Fruit fly (Drosophila melanogaster) whole organism, wandering third instar larva: ENCODE results near the gene kay.
A peak's percentile ranks its signal among the peaks of the same experiment; 100 is the strongest.

Experiments used
- CG32264 ChIP-seq: fragments of 200-800 bp; sonication (Bioruptor generic); optimal IDR thresholded peaks from 2 replicates; lab custom pipeline; 2016; ENCODE audit warnings: missing biosample characterization, missing genetic modification characterization
- CG9705 ChIP-seq: fragments of 200-800 bp; sonication (Bioruptor generic); optimal IDR thresholded peaks from 2 replicates; lab custom pipeline; 2018; ENCODE audit warnings: missing biosample characterization, mild to moderate bottlenecking, missing genetic modification characterization
- CrebA ChIP-seq: fragments of 200-800 bp; sonication (Bioruptor generic); optimal IDR thresholded peaks from 2 replicates; lab custom pipeline; 2016; ENCODE audit warnings: missing biosample characterization, mild to moderate bottlenecking, missing genetic modification characterization, borderline replicate concordance
- Dfd ChIP-seq: fragments of >200 bp; optimal IDR thresholded peaks from 2 replicates; lab custom pipeline; 2017; ENCODE audit warnings: missing biosample characterization, missing genetic modification characterization
- Dif ChIP-seq: fragments of 200-275, 200-300 bp; sonication (Bioruptor generic); optimal IDR thresholded peaks from 2 replicates; lab custom pipeline; 2018; ENCODE audit warnings: missing biosample characterization, missing genetic modification characterization; ENCODE audit not compliant: partially characterized antibody
- GATAd ChIP-seq: sonication (Bioruptor generic); optimal IDR thresholded peaks from 2 replicates; lab custom pipeline; 2016; ENCODE audit warnings: missing biosample characterization, missing genetic modification characterization
- HLH106 ChIP-seq: fragments of 200-800 bp; optimal IDR thresholded peaks from 3 replicates; lab custom pipeline; 2019; ENCODE audit warnings: missing biosample characterization, mild to moderate bottlenecking, missing genetic modification characterization, moderate library complexity
- Hnf4 ChIP-seq: fragments of 200-800 bp; sonication (Bioruptor generic); optimal IDR thresholded peaks from 2 replicates; lab custom pipeline; 2016; ENCODE audit warnings: missing biosample characterization, mild to moderate bottlenecking, missing genetic modification characterization
- Hr78 ChIP-seq: fragments of >200 bp; optimal IDR thresholded peaks from 2 replicates; lab custom pipeline; 2017; ENCODE audit warnings: missing biosample characterization, missing genetic modification characterization
- Hr83 ChIP-seq: fragments of 200-300 bp; sonication (Bioruptor generic); optimal IDR thresholded peaks from 2 replicates; lab custom pipeline; 2016; ENCODE audit warnings: missing biosample characterization, mild to moderate bottlenecking, missing genetic modification characterization, moderate library complexity; ENCODE audit not compliant: poor library complexity, severe bottlenecking
- Jra ChIP-seq: sonication (Bioruptor generic); optimal IDR thresholded peaks from 2 replicates; lab custom pipeline; 2016; ENCODE audit warnings: missing biosample characterization, missing genetic modification characterization
- Myc ChIP-seq: fragments of >200 bp; optimal IDR thresholded peaks from 2 replicates; lab custom pipeline; 2017
- N ChIP-seq: fragments of >200 bp; optimal IDR thresholded peaks from 2 replicates; lab custom pipeline; 2018; ENCODE audit warnings: missing biosample characterization, missing external identifiers, missing genetic modification characterization
- OdsH ChIP-seq: fragments of 200-800 bp; sonication (Bioruptor generic); optimal IDR thresholded peaks from 2 replicates; lab custom pipeline; 2016; ENCODE audit warnings: missing biosample characterization, mild to moderate bottlenecking, missing genetic modification characterization
- Rel ChIP-seq, 2 experiments: fragments of 200-800 bp; sonication (Bioruptor generic) in 1 of 2; optimal IDR thresholded peaks; 2 replicates in 1 of 2; 3 replicates in 1 of 2; lab custom pipeline; 2016 to 2019; ENCODE audit warnings: mild to moderate bottlenecking in 2 of 2, missing biosample characterization in 2 of 2, missing genetic modification characterization in 2 of 2, moderate library complexity in 1 of 2
- Sp1 ChIP-seq: fragments of 200-800 bp; sonication (Bioruptor generic); optimal IDR thresholded peaks from 3 replicates; lab custom pipeline; 2019; ENCODE audit warnings: missing biosample characterization, mild to moderate bottlenecking, missing genetic modification characterization, moderate library complexity
- Vsx2 ChIP-seq: fragments of 200-300, 225-300 bp; sonication (Bioruptor generic); optimal IDR thresholded peaks from 2 replicates; lab custom pipeline; 2018; ENCODE audit warnings: missing biosample characterization, missing genetic modification characterization; ENCODE audit not compliant: partially characterized antibody
- brk ChIP-seq: fragments of 200-800 bp; sonication (Bioruptor generic); optimal IDR thresholded peaks from 2 replicates; lab custom pipeline; 2016; ENCODE audit warnings: missing biosample characterization, mild to moderate bottlenecking, missing genetic modification characterization
- dmrt93B ChIP-seq: fragments of 200-800 bp; sonication (Bioruptor generic); optimal IDR thresholded peaks from 2 replicates; lab custom pipeline; 2018; ENCODE audit warnings: missing biosample characterization, mild to moderate bottlenecking, missing genetic modification characterization
- ey ChIP-seq: fragments of 200-800 bp; sonication (Bioruptor generic); optimal IDR thresholded peaks from 2 replicates; lab custom pipeline; 2016; ENCODE audit warnings: missing biosample characterization, missing genetic modification characterization
- foxo ChIP-seq, 2 experiments: fragments of 200-800 bp; sonication (Bioruptor generic); optimal IDR thresholded peaks; 2 replicates in 1 of 2; 3 replicates in 1 of 2; lab custom pipeline; 2016 to 2017; ENCODE audit warnings: missing biosample characterization in 2 of 2, missing genetic modification characterization in 2 of 2
- jim ChIP-seq: fragments of 175-275, 200-325 bp; sonication (Bioruptor generic); optimal IDR thresholded peaks from 2 replicates; lab custom pipeline; 2016; ENCODE audit warnings: missing biosample characterization, mild to moderate bottlenecking, missing genetic modification characterization
- pan ChIP-seq: fragments of >200 bp; optimal IDR thresholded peaks from 2 replicates; lab custom pipeline; 2017
- psq ChIP-seq: fragments of 200-800 bp; sonication (Bioruptor generic); optimal IDR thresholded peaks from 3 replicates; lab custom pipeline; 2017; ENCODE audit warnings: missing biosample characterization, mild to moderate bottlenecking, missing genetic modification characterization, moderate library complexity
- rgr ChIP-seq: fragments of 200-800 bp; sonication (Bioruptor generic); optimal IDR thresholded peaks from 3 replicates; lab custom pipeline; 2016; ENCODE audit warnings: missing biosample characterization, mild to moderate bottlenecking, missing genetic modification characterization
- tai ChIP-seq: sonication (Bioruptor generic); optimal IDR thresholded peaks from 2 replicates; lab custom pipeline; 2016; ENCODE audit warnings: missing biosample characterization, missing genetic modification characterization
- usp ChIP-seq: fragments of >200 bp; optimal IDR thresholded peaks from 2 replicates; lab custom pipeline; 2017; ENCODE audit warnings: missing biosample characterization, missing genetic modification characterization
- woc ChIP-seq: sonication (Bioruptor generic); optimal IDR thresholded peaks from 2 replicates; lab custom pipeline; 2016; ENCODE audit warnings: missing biosample characterization, mild to moderate bottlenecking, missing genetic modification characterization

Gene kay

DNA sequence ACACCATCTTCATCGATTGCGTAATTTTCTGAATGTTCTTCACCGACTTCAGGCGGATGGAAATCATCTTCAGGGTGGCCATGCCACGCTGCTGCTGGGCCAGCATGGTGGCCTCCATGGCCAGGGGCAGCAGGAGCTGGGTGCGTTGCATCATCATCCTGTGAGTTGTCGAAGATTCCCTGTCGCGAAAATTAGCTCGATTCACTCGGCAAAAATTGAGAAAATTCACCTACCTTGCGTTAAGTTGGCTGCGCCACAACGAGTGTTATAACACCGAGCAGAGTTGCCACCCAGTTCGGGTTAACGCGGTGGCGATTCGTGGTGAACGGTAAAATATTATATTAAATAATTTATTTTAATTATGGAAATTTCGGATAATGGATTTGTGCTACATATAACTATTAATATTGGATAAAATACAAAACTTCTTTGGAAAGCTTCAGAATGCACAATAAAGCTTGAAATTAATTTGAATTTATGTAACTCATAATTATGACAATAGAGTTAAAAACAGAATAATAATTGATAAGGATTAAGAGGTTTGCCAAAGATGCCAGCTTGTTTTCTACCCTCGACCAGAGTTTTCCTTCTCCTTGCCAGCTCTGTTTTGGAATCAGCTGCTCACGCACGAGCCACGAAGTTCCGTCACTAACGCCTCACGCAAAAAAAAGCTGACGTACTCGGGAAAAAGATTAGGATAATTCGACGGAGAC lies 17.0 kb upstream of the kay start, which contains the start of the genes ATPsyngamma and yata:
Gene ATPsyngamma, minus strand, starts transcription at position 573 of the 713 bp plus-strand sequence.
Gene yata, plus strand, starts transcription at position 629 of the 713 bp plus-strand sequence.
- TF ChIP-seq CrebA (GFP tag; lab: Kevin White, UChicago), result no peak
- TF ChIP-seq rgr, result peak; percentile 39
- no peak for TF ChIP-seq Dfd (GFP tag; lab: Kevin White, UChicago)
- TF ChIP-seq usp (GFP tag; lab: Kevin White, UChicago), result no peak
- TF ChIP-seq Hnf4, result no peak
- TF ChIP-seq Rel (GFP tag; optimal IDR thresholded peaks at IDR 0.05; lab: Kevin White, UChicago), result no peak
- TF ChIP-seq Rel (tag; optimal IDR thresholded peaks at IDR 0.05; lab: Kevin White, UChicago), result peak; percentile 76
- peak; percentile 35 for TF ChIP-seq psq (GFP tag; lab: Kevin White, UChicago)
- TF ChIP-seq Sp1, result peak; percentile 38
- TF ChIP-seq HLH106, result peak; percentile 61
- TF ChIP-seq CG9705, result peak; percentile 10
- TF ChIP-seq tai (GFP tag; lab: Kevin White, UChicago), result no peak
- peak; percentile 30 for TF ChIP-seq Myc (lab: Kevin White, UChicago)
- TF ChIP-seq, all 38 proteins: peak for 7

DNA sequence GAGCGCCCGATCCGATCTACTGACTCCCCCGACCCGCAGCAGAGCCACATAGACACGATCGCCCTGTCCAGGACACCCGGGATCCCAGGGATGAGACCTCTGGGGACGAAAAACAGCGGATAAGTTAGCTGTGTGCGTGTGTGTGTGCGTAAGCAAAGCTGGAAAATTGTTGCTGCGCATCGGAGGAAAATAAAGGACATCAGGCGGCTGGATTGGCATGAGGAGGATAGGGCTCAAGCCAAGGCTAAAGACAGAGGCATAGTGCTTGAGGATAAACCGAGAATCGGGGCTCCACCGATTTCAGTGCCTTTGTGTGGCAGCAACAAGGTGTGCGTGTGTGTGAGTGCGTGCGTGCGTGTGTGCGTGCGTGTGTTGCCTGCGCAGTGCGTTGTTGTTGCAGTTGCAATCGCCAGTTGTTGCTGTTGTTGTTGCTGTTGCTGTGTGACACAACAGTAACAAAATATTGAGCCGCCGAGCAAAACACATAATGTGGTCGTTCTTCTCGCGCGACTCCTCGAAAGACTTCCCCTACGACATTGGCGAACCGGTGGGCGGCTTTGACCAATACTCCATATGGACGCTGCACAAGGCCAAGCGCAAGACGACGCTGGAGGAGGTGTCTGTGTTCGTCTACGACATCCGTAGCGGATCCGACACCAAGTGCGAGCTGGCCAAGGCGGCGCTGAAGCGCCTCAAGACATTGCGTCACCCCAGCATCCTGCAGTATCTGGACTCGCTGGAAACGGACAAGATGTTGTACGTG lies 16.3 kb upstream of the kay start:
- TF ChIP-seq N (GFP tag; lab: Kevin White, UChicago) (peak; percentile 61), foxo (GFP tag; optimal IDR thresholded peaks at IDR 0.05; lab: Kevin White, UChicago) (no peak)

DNA sequence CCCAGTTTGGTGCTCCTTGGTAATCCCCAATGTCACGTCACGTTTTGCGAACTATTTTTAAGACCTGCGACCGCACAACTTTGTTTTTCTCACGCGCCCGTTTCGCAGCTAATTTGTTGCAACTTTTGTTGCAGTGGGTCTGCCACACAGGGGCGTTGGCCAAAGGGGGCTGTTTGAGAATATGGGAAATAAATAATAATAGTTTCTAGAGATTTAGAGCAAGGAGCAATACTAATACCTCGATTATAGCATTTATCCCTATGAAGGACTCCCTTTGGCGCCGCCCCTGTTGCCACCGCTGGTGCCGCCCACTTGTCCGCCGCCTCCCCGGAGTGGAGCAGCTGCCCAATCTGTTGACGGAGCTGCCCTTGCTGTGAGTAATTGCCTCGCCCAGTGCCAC lies 10.5 kb upstream of the kay start:
- no peak for TF ChIP-seq rgr
- TF ChIP-seq foxo (GFP tag; optimal IDR thresholded peaks at IDR 0.05; lab: Kevin White, UChicago), result peak in 1 of 2 experiments; percentile 1
- TF ChIP-seq GATAd (GFP tag; lab: Kevin White, UChicago), result no peak

DNA sequence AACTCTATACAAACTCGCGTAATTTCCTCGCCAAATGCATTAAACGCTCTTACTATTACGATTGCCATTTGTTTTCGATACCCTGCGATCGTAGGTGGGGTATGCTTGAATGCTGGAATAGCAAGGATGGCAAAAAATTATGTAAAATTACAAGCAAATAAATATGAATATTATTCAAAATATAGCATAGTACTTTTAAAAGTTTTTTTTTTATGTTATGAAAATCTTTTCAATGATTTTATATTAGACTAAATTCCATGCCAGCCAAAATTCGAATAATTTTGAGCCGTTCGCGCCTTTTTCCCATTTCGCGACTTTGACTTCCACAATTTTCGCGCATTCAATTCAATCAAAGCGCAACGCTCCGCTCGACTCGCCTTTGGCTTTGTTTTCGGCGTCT lies 9.6 kb upstream of the kay start:
- no peak for TF ChIP-seq OdsH (GFP tag; lab: Kevin White, UChicago)
- TF ChIP-seq pan (lab: Kevin White, UChicago), result no peak
- TF ChIP-seq GATAd (GFP tag; lab: Kevin White, UChicago), result no peak
- no peak for TF ChIP-seq jim
- TF ChIP-seq CG32264, result no peak
- TF ChIP-seq Hr78 (GFP tag; lab: Kevin White, UChicago), result no peak
- TF ChIP-seq usp (GFP tag; lab: Kevin White, UChicago), result no peak
- TF ChIP-seq ey, result no peak
- TF ChIP-seq Myc (lab: Kevin White, UChicago), result no peak
- TF ChIP-seq Vsx2 (GFP tag; lab: Kevin White, UChicago), result no peak
- TF ChIP-seq Jra (GFP tag; lab: Kevin White, UChicago), result no peak
- no peak for TF ChIP-seq dmrt93B (GFP tag; lab: Kevin White, UChicago)
- TF ChIP-seq CrebA (GFP tag; lab: Kevin White, UChicago), result no peak
- no peak for TF ChIP-seq Sp1
- no peak for TF ChIP-seq Dif (GFP tag; lab: Kevin White, UChicago)
- no peak for TF ChIP-seq Rel (GFP tag; optimal IDR thresholded peaks at IDR 0.05; lab: Kevin White, UChicago)
- no peak for TF ChIP-seq Rel (tag; optimal IDR thresholded peaks at IDR 0.05; lab: Kevin White, UChicago)
- TF ChIP-seq brk (GFP tag; lab: Kevin White, UChicago), result no peak

DNA sequence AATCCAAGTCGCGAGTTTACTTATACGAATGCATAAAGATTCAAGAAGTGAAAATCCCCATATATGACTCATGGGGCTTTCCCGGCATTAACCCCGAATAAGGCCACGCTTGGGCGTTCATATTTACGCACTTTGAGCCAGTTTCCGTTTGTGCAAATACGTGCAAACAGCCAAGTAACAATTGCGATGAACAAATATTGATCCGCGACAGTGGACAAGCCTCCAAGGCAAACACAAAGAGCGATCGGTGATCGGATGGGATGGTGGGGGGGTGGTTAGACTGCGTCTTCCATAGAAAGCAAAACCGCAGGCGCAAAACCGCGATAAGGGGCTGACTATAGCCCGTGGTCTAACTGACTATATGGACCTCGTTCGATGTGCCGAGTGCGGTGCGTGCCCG lies 8.6 kb upstream of the kay start:
- TF ChIP-seq Rel (GFP tag; optimal IDR thresholded peaks at IDR 0.05; lab: Kevin White, UChicago) (no peak), Rel (tag; optimal IDR thresholded peaks at IDR 0.05; lab: Kevin White, UChicago) (peak; percentile 63), Hr83 (GFP tag; lab: Kevin White, UChicago) (no peak), rgr (peak; percentile 15)
- TF ChIP-seq, all 38 proteins: peak for 2

DNA sequence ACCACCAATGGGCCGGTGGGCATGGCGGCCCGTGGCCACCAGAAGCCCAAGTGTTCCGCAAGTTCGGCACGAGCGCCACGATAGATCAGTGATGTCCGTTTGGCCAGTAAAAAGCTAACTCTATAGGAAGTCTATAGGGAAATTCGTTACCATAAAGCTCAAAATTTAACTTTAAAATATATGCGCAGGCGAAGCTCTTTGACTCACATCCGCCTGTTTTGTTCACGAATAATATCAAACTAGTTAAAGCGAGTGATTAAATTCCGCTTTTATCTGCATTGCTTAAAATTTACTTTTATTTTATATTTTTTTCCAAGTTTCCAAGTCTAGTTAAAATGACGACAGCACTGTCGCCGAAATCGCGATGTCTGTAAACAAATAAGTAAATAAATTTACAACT lies 8.1 kb upstream of the kay start:
- peak; percentile 1 for TF ChIP-seq Myc (lab: Kevin White, UChicago)
- TF ChIP-seq foxo (GFP tag; optimal IDR thresholded peaks at IDR 0.05; lab: Kevin White, UChicago), result peak in 1 of 2 experiments; percentile 3
- no peak for TF ChIP-seq psq (GFP tag; lab: Kevin White, UChicago)
- peak; percentile 17 for TF ChIP-seq woc
